Worm (Caenorhabditis elegans) whole organism, early embryonic: ENCODE data around the gene spe-26.

ENCODE experiments used
- B0310.2 ChIP-seq: sonication (generic microtip); optimal IDR thresholded peaks from 2 replicates; lab custom pipeline; 2016; ENCODE audit warnings: mild to moderate bottlenecking, missing genetic modification characterization, missing compliant biosample characterization
- F13C5.2 ChIP-seq: sonication (generic microtip); optimal IDR thresholded peaks from 2 replicates; lab custom pipeline; 2017; ENCODE audit warnings: mild to moderate bottlenecking, missing genetic modification characterization, inconsistent platforms, missing compliant biosample characterization
- aly-1 ChIP-seq: sonication (generic microtip); optimal IDR thresholded peaks from 2 replicates; lab custom pipeline; 2016; ENCODE audit warnings: missing genetic modification characterization, missing compliant biosample characterization
- ama-1 ChIP-seq: fragments of 150-350 bp; optimal IDR thresholded peaks from 2 replicates; lab custom pipeline; 2014
- ceh-13 ChIP-seq: fragments of 200-800 bp; sonication (Bioruptor generic); optimal IDR thresholded peaks from 2 replicates; lab custom pipeline; 2018; ENCODE audit warnings: mild to moderate bottlenecking, missing genetic modification characterization, missing compliant biosample characterization
- ceh-36 ChIP-seq: sonication (generic microtip); optimal IDR thresholded peaks from 2 replicates; lab custom pipeline; 2016; ENCODE audit warnings: missing genetic modification characterization, inconsistent platforms, missing compliant biosample characterization
- ets-7 ChIP-seq: sonication (generic microtip); optimal IDR thresholded peaks from 2 replicates; lab custom pipeline; 2016; ENCODE audit warnings: missing genotype, missing genetic modification characterization, missing compliant biosample characterization
- flt-1 ChIP-seq: fragments of 200-800 bp; sonication (Bioruptor generic); IDR thresholded peaks from 2 replicates; pipeline ENCODE4 v1.3.6; 2022; ENCODE audit warnings: missing genetic modification characterization, missing compliant biosample characterization
- hmbx-1 ChIP-seq: sonication (generic microtip); optimal IDR thresholded peaks from 2 replicates; lab custom pipeline; 2016; ENCODE audit warnings: mild to moderate bottlenecking, missing genetic modification characterization, missing compliant biosample characterization
- hmg-4 ChIP-seq: fragments of 200-800 bp; sonication (Bioruptor generic); optimal IDR thresholded peaks from 2 replicates; lab custom pipeline; 2018; ENCODE audit warnings: mild to moderate bottlenecking, missing genetic modification characterization, missing compliant biosample characterization
- hnd-1 ChIP-seq: sonication (generic microtip); optimal IDR thresholded peaks from 2 replicates; lab custom pipeline; 2016; ENCODE audit warnings: missing genetic modification characterization, missing compliant biosample characterization
- pes-1 ChIP-seq: fragments of 200-800 bp; sonication (Bioruptor generic); IDR thresholded peaks from 2 replicates; pipeline ENCODE4 v1.3.6; 2022; ENCODE audit warnings: missing genetic modification reagents, missing genetic modification characterization, missing compliant biosample characterization
- scrt-1 ChIP-seq: fragments of 200-800 bp; sonication (Bioruptor generic); IDR thresholded peaks from 2 replicates; pipeline ENCODE4 v1.3.6; 2022; ENCODE audit warnings: missing genetic modification characterization, missing compliant biosample characterization
- sea-1 ChIP-seq: fragments of 200-800 bp; sonication (Bioruptor generic); conservative IDR thresholded peaks from 2 replicates; pipeline ENCODE4 v1.3.6; 2022; ENCODE audit warnings: missing genetic modification characterization, missing compliant biosample characterization
- tbx-11 ChIP-seq: fragments of 200-800 bp; sonication (Bioruptor generic); IDR thresholded peaks from 2 replicates; pipeline ENCODE4 v1.3.6; 2022; ENCODE audit warnings: missing genetic modification characterization, missing compliant biosample characterization
- tbx-37 ChIP-seq: fragments of 200-800 bp; sonication (Bioruptor generic); conservative IDR thresholded peaks from 2 replicates; pipeline ENCODE4 v1.3.6; 2022; ENCODE audit warnings: missing genetic modification reagents, missing genetic modification characterization, missing compliant biosample characterization
- tra-4 ChIP-seq: sonication (generic microtip); optimal IDR thresholded peaks from 2 replicates; lab custom pipeline; 2017; ENCODE audit warnings: missing genetic modification characterization, missing compliant biosample characterization

The spe-26 gene

DNA sequence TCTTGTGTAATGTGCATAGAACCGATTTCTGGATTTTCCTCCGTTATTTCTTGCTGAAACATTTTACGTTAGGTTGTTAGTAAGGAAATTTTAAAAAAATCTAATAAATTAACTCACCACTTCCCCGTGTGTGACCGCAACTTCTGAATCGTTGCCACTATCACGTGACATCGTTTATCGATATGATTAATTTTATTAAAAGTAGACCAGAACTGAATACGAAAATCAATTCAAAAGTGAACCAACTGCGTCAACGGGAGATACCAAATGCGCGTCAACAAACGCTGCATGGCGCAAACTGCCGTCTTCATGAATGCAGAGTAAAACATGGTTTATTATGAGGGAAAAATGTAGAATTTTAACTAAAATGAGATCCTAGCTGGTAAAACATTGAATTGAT lies 25.7 kb downstream of the spe-26 start, which contains the start of gene sir-2.1:
Gene sir-2.1, minus strand, starts transcription at position 212 of the 400 bp plus-strand sequence.
- TF ChIP-seq tra-4 (no peak), aly-1 (no peak), tbx-37 (GFP tag; lab: Robert Waterston, UW) (no peak), hmg-4 (GFP tag; lab: Kevin White, UChicago) (no peak), ama-1 (lab: Kevin White, UChicago) (no peak), ets-7 (tag; lab: Kevin White, UChicago) (no peak), flt-1 (GFP tag; lab: Robert Waterston, UW) (no peak), B0310.2 (no peak), scrt-1 (GFP tag; lab: Robert Waterston, UW) (no peak), sea-1 (GFP tag; lab: Robert Waterston, UW) (no peak), hmbx-1 (tag; lab: Kevin White, UChicago) (no peak)

DNA sequence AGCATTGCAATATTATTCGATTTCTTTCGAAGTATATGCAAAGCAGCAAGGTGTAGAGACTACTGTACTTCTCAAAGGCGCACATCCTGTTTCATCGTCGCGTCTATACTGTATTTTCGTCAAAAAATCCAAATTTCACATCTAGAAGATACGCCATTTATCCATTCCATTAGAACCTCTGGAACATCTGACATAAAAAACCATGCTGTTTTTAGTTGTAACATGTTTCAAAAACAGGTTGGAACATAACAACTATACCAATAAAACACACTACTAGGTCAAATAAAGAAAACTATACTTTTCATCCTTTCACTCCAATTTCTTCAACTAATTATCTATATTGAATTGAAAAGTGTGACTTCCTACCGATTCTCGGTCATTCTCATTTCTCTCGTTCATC lies 31.4 kb downstream of the spe-26 start, which contains the start of gene ugt-59:
Gene ugt-59, plus strand, starts transcription at position 301 of the 400 bp plus-strand sequence.
- TF ChIP-seq hmg-4 (GFP tag; lab: Kevin White, UChicago): no peak

DNA sequence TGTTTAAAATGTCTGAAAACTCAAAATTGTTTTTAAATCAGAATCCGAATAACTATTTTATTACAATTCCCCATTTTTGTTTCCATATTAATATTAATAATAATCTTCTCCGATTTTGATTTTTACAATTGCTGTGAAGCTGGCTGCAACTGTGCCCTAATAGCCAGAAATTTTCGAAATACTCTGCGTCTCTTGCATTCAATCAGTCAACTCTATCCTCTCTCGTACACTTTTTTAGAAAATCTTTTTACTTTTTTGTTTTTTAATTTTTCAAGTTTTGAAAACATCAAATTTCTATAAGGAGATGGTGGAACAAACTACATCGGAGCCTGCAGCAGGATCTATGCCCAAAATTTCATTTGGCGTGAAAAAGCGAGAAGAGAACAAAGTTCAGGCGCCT lies 33.9 kb downstream of the spe-26 start, which contains the start of gene gkow-1:
Gene gkow-1, plus strand, starts transcription at position 301 of the 400 bp plus-strand sequence.
- no peak for TF ChIP-seq sea-1 (GFP tag; lab: Robert Waterston, UW)
- no peak for TF ChIP-seq tra-4
- TF ChIP-seq ets-7 (tag; lab: Kevin White, UChicago): no peak
- TF ChIP-seq B0310.2: no peak
- no peak for TF ChIP-seq ceh-36
- no peak for TF ChIP-seq flt-1 (GFP tag; lab: Robert Waterston, UW)
- no peak for TF ChIP-seq F13C5.2
- no peak for TF ChIP-seq hmbx-1 (tag; lab: Kevin White, UChicago)
- no peak for TF ChIP-seq tbx-11
- TF ChIP-seq scrt-1 (GFP tag; lab: Robert Waterston, UW): no peak
- TF ChIP-seq ceh-13 (GFP tag; lab: Kevin White, UChicago): no peak
- TF ChIP-seq hnd-1: no peak
- no peak for TF ChIP-seq hmg-4 (GFP tag; lab: Kevin White, UChicago)

DNA sequence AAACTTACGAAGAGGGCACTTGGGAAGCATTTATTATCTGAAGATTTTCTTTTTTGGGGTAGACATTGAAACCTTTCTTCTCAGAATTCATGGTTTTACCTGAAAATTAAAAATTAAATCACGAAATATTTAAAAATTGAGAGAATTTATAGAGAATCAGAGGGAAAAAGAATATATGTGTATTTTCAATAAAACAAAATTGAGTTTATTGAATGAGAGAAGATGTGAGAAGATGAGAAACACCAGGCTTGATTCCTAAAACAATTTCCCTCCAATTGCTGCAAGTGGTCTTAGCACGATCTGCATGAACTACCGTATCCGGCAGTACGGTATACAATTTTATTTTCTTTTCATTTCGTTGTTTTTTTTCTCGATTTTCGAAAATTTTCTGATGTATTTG lies 34.7 kb downstream of the spe-26 start, which contains the start of gene R11A8.1:
Gene R11A8.1, minus strand, starts transcription at position 101 of the 400 bp plus-strand sequence.
- no peak for TF ChIP-seq hmbx-1 (tag; lab: Kevin White, UChicago)

DNA sequence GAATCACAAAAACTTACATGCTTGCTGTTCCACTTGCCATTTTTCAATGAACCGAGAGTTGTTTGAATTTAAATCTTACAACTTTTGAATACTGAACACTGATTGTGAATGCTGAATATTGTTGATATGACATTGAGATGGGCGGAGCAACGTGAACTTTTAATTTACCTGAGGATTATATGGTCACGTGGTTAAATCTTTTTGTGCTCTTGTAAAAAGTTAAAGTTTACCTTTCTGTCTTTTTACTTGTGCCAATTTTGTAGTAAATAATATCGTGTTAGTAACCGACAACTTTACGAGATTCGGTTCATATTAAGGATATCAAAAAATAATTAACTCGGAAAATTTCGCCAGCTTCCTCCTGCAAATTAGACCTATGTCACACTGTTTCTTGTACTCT lies 39.5 kb downstream of the spe-26 start, which contains the start of gene Y43C5B.2:
Gene Y43C5B.2, minus strand, starts transcription at position 101 of the 400 bp plus-strand sequence.
- TF ChIP-seq flt-1 (GFP tag; lab: Robert Waterston, UW) (no peak), hmg-4 (GFP tag; lab: Kevin White, UChicago) (no peak), tbx-37 (GFP tag; lab: Robert Waterston, UW) (no peak), B0310.2 (no peak), ceh-36 (no peak), sea-1 (GFP tag; lab: Robert Waterston, UW) (no peak), aly-1 (no peak), tbx-11 (no peak), scrt-1 (GFP tag; lab: Robert Waterston, UW) (no peak), ama-1 (lab: Kevin White, UChicago) (no peak), ceh-13 (GFP tag; lab: Kevin White, UChicago) (no peak)

DNA sequence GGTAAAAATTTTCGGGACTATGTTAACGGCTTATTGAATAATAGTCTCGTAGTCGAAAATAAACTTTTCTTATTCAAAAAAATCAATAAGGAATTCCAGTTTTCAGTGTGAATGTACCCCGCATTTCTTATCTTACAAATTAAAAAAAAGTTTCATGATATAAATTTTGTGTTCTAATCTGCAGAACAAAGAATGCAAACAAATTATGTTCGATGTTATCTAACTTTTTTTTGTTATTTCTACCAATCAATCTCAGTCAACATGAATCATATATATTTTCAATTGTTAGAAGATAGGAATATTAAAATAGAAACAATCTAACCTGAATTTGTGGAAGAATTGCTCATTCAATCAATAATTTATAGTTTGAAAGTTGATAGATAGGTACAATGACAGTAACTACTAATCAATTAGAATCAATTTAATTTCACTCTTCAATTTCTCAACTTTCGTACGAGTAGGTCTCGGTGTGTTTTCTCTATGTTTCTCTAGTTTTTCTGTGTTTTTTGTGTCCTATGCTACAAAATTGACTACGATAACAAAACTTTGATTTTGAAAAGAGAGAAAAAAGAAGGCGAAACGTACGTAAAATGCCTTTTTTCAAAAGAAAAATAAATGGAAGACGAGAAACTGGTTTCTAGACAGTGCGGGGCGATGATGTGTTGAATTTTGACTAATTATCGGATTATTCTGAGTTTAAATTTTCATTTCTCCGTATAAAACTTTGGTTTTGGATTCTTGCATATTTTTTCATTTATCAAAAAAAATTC lies 41.7 kb downstream of the spe-26 start, which contains the start of the genes unc-43 and Y43C5B.3:
Gene unc-43, minus strand, starts transcription at position 347 of the 770 bp plus-strand sequence.
Gene Y43C5B.3, plus strand, starts transcription at position 720 of the 770 bp plus-strand sequence.
- TF ChIP-seq hmbx-1 (tag; lab: Kevin White, UChicago): no peak
- TF ChIP-seq tbx-37 (GFP tag; lab: Robert Waterston, UW): no peak
- no peak for TF ChIP-seq sea-1 (GFP tag; lab: Robert Waterston, UW)
- TF ChIP-seq aly-1: no peak
- TF ChIP-seq flt-1 (GFP tag; lab: Robert Waterston, UW): no peak
- TF ChIP-seq pes-1: no peak
- no peak for TF ChIP-seq ceh-36
- no peak for TF ChIP-seq tra-4
- TF ChIP-seq hmg-4 (GFP tag; lab: Kevin White, UChicago): no peak
- TF ChIP-seq ceh-13 (GFP tag; lab: Kevin White, UChicago): no peak
- no peak for TF ChIP-seq scrt-1 (GFP tag; lab: Robert Waterston, UW)
- no peak for TF ChIP-seq tbx-11
- no peak for TF ChIP-seq ama-1 (lab: Kevin White, UChicago)
- TF ChIP-seq F13C5.2: no peak
- TF ChIP-seq hnd-1: no peak
- TF ChIP-seq B0310.2: no peak

DNA sequence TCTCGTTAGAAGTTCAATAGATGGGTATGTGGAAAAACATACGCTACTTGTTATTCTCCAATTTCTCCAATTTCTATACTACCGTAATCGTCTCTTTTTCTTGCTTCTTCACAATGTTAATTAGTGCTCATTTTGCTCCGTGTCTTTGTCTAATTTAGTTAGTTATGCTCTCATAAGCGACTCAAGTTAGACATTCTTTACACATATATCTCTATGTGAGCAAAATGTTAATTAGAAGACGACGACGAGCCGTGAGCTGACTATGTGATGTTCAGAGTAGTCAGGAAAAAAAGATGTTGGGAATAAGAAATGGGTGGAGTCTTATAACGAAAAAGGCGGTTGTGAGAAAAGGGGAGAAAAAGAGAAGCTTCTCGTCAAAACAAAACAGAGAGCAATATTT lies 44.2 kb downstream of the spe-26 start:
- no peak for TF ChIP-seq ama-1 (lab: Kevin White, UChicago)
- TF ChIP-seq tbx-37 (GFP tag; lab: Robert Waterston, UW): no peak
- no peak for TF ChIP-seq hnd-1
- TF ChIP-seq tra-4: no peak
- no peak for TF ChIP-seq ets-7 (tag; lab: Kevin White, UChicago)
- TF ChIP-seq scrt-1 (GFP tag; lab: Robert Waterston, UW): no peak
- no peak for TF ChIP-seq pes-1
- TF ChIP-seq hmg-4 (GFP tag; lab: Kevin White, UChicago): no peak
- no peak for TF ChIP-seq hmbx-1 (tag; lab: Kevin White, UChicago)
- TF ChIP-seq B0310.2: no peak
- no peak for TF ChIP-seq ceh-36
- no peak for TF ChIP-seq tbx-11
- TF ChIP-seq ceh-13 (GFP tag; lab: Kevin White, UChicago): no peak
- TF ChIP-seq aly-1: no peak
- no peak for TF ChIP-seq flt-1 (GFP tag; lab: Robert Waterston, UW)
- no peak for TF ChIP-seq F13C5.2
- no peak for TF ChIP-seq sea-1 (GFP tag; lab: Robert Waterston, UW)
